Fruit fly (Drosophila melanogaster): ENCODE measurements around the gene Ets65A.
"Not testable (repeated sequence)": the region's sequence is repeated elsewhere in the genome, so short reads cannot be mapped to it uniquely, and the experiment has no call there.

DNA sequence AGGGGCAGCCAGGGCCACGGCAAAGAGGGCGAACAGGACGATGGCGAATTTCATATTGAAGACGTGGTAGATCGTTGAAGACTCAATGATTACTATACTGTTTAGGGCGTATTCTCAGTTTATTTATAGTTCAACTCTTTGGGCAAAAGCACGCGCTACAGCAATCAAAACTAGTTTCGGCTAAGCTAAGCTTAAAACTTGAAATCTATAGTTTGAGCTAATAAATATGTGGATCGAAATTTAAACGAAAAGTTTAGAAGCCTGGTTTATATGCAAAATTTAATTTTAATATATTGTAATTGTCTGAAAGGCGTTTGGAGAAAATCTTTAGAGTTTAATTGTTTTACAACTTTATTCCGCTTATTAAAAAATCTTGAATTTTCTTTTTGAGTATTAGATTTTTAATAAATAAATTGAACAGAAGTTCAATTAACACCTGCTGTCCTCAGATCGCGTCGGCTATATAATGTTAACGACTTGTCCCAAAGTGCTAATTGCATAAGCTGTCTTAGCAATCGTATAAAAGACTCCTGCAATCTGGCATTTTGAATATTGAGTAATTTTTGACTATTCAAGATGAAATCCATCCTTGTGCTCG is 53.4 kb downstream of the Ets65A start, which contains the start of the genes Cpr65Ax2 and Lcp65Aa:
- TF ChIP-seq Myc, ttk, insv, psq, h, Sin3A (optimal IDR thresholded peaks at IDR 0.05): not testable (repeated sequence)
